Worm (Caenorhabditis elegans): Measurements from ENCODE around the gene tag-267.
A peak's percentile ranks its signal among the peaks of the same experiment; 100 is the strongest.

Gene tag-267

ce11 chrIII:651587-651986, 11.0 kb downstream of the tag-267 start (continued):
- TF ChIP-seq ztf-11 (tag; optimal IDR thresholded peaks at IDR 0.05) = no peak
- no peak for TF ChIP-seq ctbp-1 (GFP tag; IDR thresholded peaks at IDR 0.05)
- no peak for TF ChIP-seq unc-130 (GFP tag; optimal IDR thresholded peaks at IDR 0.05)
- TF ChIP-seq nhr-25 (tag; optimal IDR thresholded peaks at IDR 0.05; ENCODE audit: borderline replicate concordance, insufficient read depth) = no peak

- TF ChIP-seq mdl-1 (tag; optimal IDR thresholded peaks at IDR 0.05) = peak in 1 of 2 experiments; percentile 21
- 0 out of 2 replicates have a peak, but pooled peaks have one; percentile 46 for TF ChIP-seq madf-9 (GFP tag; conservative IDR thresholded peaks at IDR 0.05)
- no peak for TF ChIP-seq ceh-28 (tag; optimal IDR thresholded peaks at IDR 0.05)
- TF ChIP-seq F49E8.2 (tag; optimal IDR thresholded peaks at IDR 0.05; ENCODE audit: borderline replicate concordance) = no peak
- peak; percentile 42 for TF ChIP-seq mxl-3 (GFP tag; optimal IDR thresholded peaks at IDR 0.05)
- no peak for TF ChIP-seq mxl-2 (GFP tag; conservative IDR thresholded peaks at IDR 0.05)
- TF ChIP-seq hlh-30 (tag; optimal IDR thresholded peaks at IDR 0.05; ENCODE audit: insufficient read depth) = peak; percentile 76
These were observed 13.8 kb downstream of the tag-267 start for ce11 chrIII:654365-654764.

ce11 chrIII:656660-657059, 16.1 kb downstream of the tag-267 start:
- no peak for TF ChIP-seq egl-43 (GFP tag; IDR thresholded peaks at IDR 0.05)

- peak in 1 of 2 experiments; percentile 76 for TF ChIP-seq unc-62 (GFP tag; optimal IDR thresholded peaks at IDR 0.05 in 1 of 2)
- TF ChIP-seq unc-62 (tag; optimal IDR thresholded peaks at IDR 0.05) = no peak
- no peak for TF ChIP-seq madf-9 (GFP tag; conservative IDR thresholded peaks at IDR 0.05)
- TF ChIP-seq aha-1 (tag) = peak; percentile 1
- no peak for TF ChIP-seq nhr-11 (tag; optimal IDR thresholded peaks at IDR 0.05)
- peak; percentile 23 for TF ChIP-seq nhr-25 (tag; optimal IDR thresholded peaks at IDR 0.05; ENCODE audit: borderline replicate concordance, insufficient read depth)
These were observed 16.7 kb downstream of the tag-267 start for ce11 chrIII:657241-657640.

ce11 chrIII:658357-658756, 17.8 kb downstream of the tag-267 start, which contains the start of gene C09F5.1:
C09F5.1 (plus strand) TSS chrIII:658709.
- TF ChIP-seq nhr-28 (tag; optimal IDR thresholded peaks at IDR 0.05) = peak; percentile 50
- TF ChIP-seq saeg-2 (GFP tag; IDR thresholded peaks at IDR 0.05) = no peak

ce11 chrIII:665173-665757, 24.7 kb downstream of the tag-267 start, which contains the start of gene C09F5.3:
C09F5.3 (minus strand) TSS chrIII:665266.
- TF ChIP-seq vab-7 (GFP tag; IDR thresholded peaks at IDR 0.05) = 0 out of 2 replicates have a peak, but pooled peaks have one; percentile 20
- 0 out of 2 replicates have a peak, but pooled peaks have one; percentile 21 for TF ChIP-seq set-16 (GFP tag; IDR thresholded peaks at IDR 0.05)
- TF ChIP-seq hmg-1.1 (GFP tag; IDR thresholded peaks at IDR 0.05) = no peak
- TF ChIP-seq hlh-11 (tag; optimal IDR thresholded peaks at IDR 0.05) = no peak
- TF ChIP-seq pqm-1 (tag; optimal IDR thresholded peaks at IDR 0.05) = no peak
- TF ChIP-seq dmd-8 (GFP tag; IDR thresholded peaks at IDR 0.05) = no peak
- peak; percentile 66 for TF ChIP-seq aha-1 (tag)

ce11 chrIII:668303-668893, 27.8 kb downstream of the tag-267 start, which contains the start of gene W02B3.3:
W02B3.3 (minus strand) TSS chrIII:668433.
- TF ChIP-seq zip-2 (tag; optimal IDR thresholded peaks at IDR 0.05) (no peak), F37D6.2 (tag; optimal IDR thresholded peaks at IDR 0.05) (peak; percentile 47), jun-1 (tag; optimal IDR thresholded peaks at IDR 0.05) (no peak), ceh-28 (tag; optimal IDR thresholded peaks at IDR 0.05) (no peak), lin-29 (GFP tag; IDR thresholded peaks at IDR 0.05) (no peak), R02D3.7 (tag; optimal IDR thresholded peaks at IDR 0.05) (no peak), dve-1 (tag; optimal IDR thresholded peaks at IDR 0.05; ENCODE audit: insufficient read depth) (no peak), dmd-6 (GFP tag; IDR thresholded peaks at IDR 0.05) (peak; percentile 26; the same call in 1 of the 2 replicates), mdl-1 (tag; optimal IDR thresholded peaks at IDR 0.05) (peak; percentile 10 to 66), duxl-1 (tag; optimal IDR thresholded peaks at IDR 0.05; ENCODE audit: poor library complexity) (no peak), vab-7 (GFP tag; IDR thresholded peaks at IDR 0.05) (no peak), ceh-20 (GFP tag; IDR thresholded peaks at IDR 0.05) (no peak), tag-97 (GFP tag; IDR thresholded peaks at IDR 0.05) (no peak), php-3 (GFP tag; IDR thresholded peaks at IDR 0.05) (no peak), ama-1 (optimal IDR thresholded peaks at IDR 0.05) (no peak), snpc-4 (tag; optimal IDR thresholded peaks at IDR 0.05) (no peak), zfp-2 (tag; optimal IDR thresholded peaks at IDR 0.05) (no peak), daf-8 (GFP tag; IDR thresholded peaks at IDR 0.05) (no peak)
